Worm (Caenorhabditis elegans) whole organism, late embryonic: ENCODE results near the gene F28B1.2.

Experiments
- F13H6.1 ChIP-seq: sonication (generic microtip); optimal IDR thresholded peaks from 2 replicates; lab custom pipeline; 2016; ENCODE audit warnings: missing genetic modification characterization, missing compliant biosample characterization
- K02D7.2 ChIP-seq: sonication (generic microtip); optimal IDR thresholded peaks from 2 replicates; lab custom pipeline; 2017; ENCODE audit warnings: mild to moderate bottlenecking, missing genetic modification characterization, missing compliant biosample characterization
- Y22D7AL.16 ChIP-seq: sonication (generic microtip); optimal IDR thresholded peaks from 2 replicates; lab custom pipeline; 2016; ENCODE audit warnings: missing genetic modification characterization, missing compliant biosample characterization
- ceh-2 ChIP-seq: sonication (generic microtip); optimal IDR thresholded peaks from 2 replicates; lab custom pipeline; 2016; ENCODE audit warnings: missing genotype, missing genetic modification characterization, missing compliant biosample characterization
- ceh-6 ChIP-seq: fragments of 200-800 bp; sonication (Bioruptor generic); optimal IDR thresholded peaks from 2 replicates; lab custom pipeline; 2018; ENCODE audit warnings: mild to moderate bottlenecking, missing genetic modification characterization, missing compliant biosample characterization
- ceh-9 ChIP-seq: sonication (generic microtip); optimal IDR thresholded peaks from 2 replicates; lab custom pipeline; 2016; ENCODE audit warnings: mild to moderate bottlenecking, missing genetic modification characterization, inconsistent platforms, missing compliant biosample characterization
- che-1 ChIP-seq: sonication (generic microtip); optimal IDR thresholded peaks from 2 replicates; lab custom pipeline; 2016; ENCODE audit warnings: mild to moderate bottlenecking, missing genetic modification characterization, missing compliant biosample characterization
- elt-2 ChIP-seq: sonication (generic microtip); optimal IDR thresholded peaks from 2 replicates; lab custom pipeline; 2016; ENCODE audit warnings: missing genetic modification reagents, missing genetic modification characterization, missing compliant biosample characterization
- elt-4 ChIP-seq: sonication (generic microtip); optimal IDR thresholded peaks from 2 replicates; lab custom pipeline; 2016; ENCODE audit warnings: missing genetic modification characterization, missing compliant biosample characterization
- ets-4 ChIP-seq: sonication (generic microtip); optimal IDR thresholded peaks from 2 replicates; lab custom pipeline; 2016; ENCODE audit warnings: missing genetic modification characterization, missing compliant biosample characterization
- eyg-1 ChIP-seq: sonication (generic microtip); optimal IDR thresholded peaks from 2 replicates; lab custom pipeline; 2016; ENCODE audit warnings: missing genotype, missing genetic modification characterization, missing compliant biosample characterization
- fax-1 ChIP-seq: sonication (generic microtip); optimal IDR thresholded peaks from 2 replicates; lab custom pipeline; 2016; ENCODE audit warnings: missing genotype, missing genetic modification characterization, missing compliant biosample characterization
- fkh-10 ChIP-seq: fragments of 150-350 bp; optimal IDR thresholded peaks from 2 replicates; lab custom pipeline; 2014; ENCODE audit warnings: missing biosample characterization, missing genetic modification reagents, missing genetic modification characterization
- fkh-6 ChIP-seq: sonication (generic microtip); optimal IDR thresholded peaks from 2 replicates; lab custom pipeline; 2016; ENCODE audit warnings: missing genetic modification characterization, missing compliant biosample characterization
- gmeb-2 ChIP-seq: sonication (generic microtip); optimal IDR thresholded peaks from 2 replicates; lab custom pipeline; 2016; ENCODE audit warnings: missing genetic modification characterization, inconsistent platforms, missing compliant biosample characterization
- hlh-13 ChIP-seq: fragments of 200-800 bp; sonication (Bioruptor generic); optimal IDR thresholded peaks from 2 replicates; lab custom pipeline; 2018; ENCODE audit warnings: mild to moderate bottlenecking, missing genetic modification characterization, missing compliant biosample characterization
- hlh-15 ChIP-seq: sonication (generic microtip); optimal IDR thresholded peaks from 2 replicates; lab custom pipeline; 2016; ENCODE audit warnings: missing genetic modification characterization, missing compliant biosample characterization
- hlh-6 ChIP-seq: sonication (generic microtip); optimal IDR thresholded peaks from 2 replicates; lab custom pipeline; 2016; ENCODE audit warnings: missing genotype, missing genetic modification characterization, missing compliant biosample characterization
- nfya-1 ChIP-seq: sonication (generic microtip); optimal IDR thresholded peaks from 2 replicates; lab custom pipeline; 2017; ENCODE audit warnings: missing genetic modification characterization, mild to moderate bottlenecking, missing compliant biosample characterization, antibody characterized with exemption, moderate library complexity
- nhr-11 ChIP-seq: fragments of 150-350 bp; optimal IDR thresholded peaks from 2 replicates; lab custom pipeline; 2014; ENCODE audit warnings: missing biosample characterization, missing genetic modification characterization
- npax-4 ChIP-seq: sonication (generic microtip); optimal IDR thresholded peaks from 2 replicates; lab custom pipeline; 2016; ENCODE audit warnings: missing genetic modification characterization, missing compliant biosample characterization
- pag-3 ChIP-seq: sonication (generic microtip); optimal IDR thresholded peaks from 2 replicates; lab custom pipeline; 2016; ENCODE audit warnings: missing compliant biosample characterization, missing genetic modification characterization, borderline replicate concordance
- pat-9 ChIP-seq: fragments of 200-800 bp; sonication (Bioruptor generic); optimal IDR thresholded peaks from 2 replicates; lab custom pipeline; 2018; ENCODE audit warnings: mild to moderate bottlenecking, missing genetic modification characterization, moderate library complexity, missing compliant biosample characterization
- pax-1 ChIP-seq: fragments of 150-350 bp; optimal IDR thresholded peaks from 2 replicates; lab custom pipeline; 2014; ENCODE audit warnings: missing biosample characterization, missing genetic modification characterization
- pha-2 ChIP-seq: sonication (generic microtip); optimal IDR thresholded peaks from 2 replicates; lab custom pipeline; 2017; ENCODE audit warnings: mild to moderate bottlenecking, missing genetic modification characterization, missing compliant biosample characterization
- pha-4 ChIP-seq: fragments of 150-350 bp; optimal IDR thresholded peaks from 2 replicates; lab custom pipeline; 2018; ENCODE audit warnings: missing biosample characterization, missing genetic modification reagents, missing genetic modification characterization
- pqm-1 ChIP-seq: sonication (generic microtip); optimal IDR thresholded peaks from 2 replicates; lab custom pipeline; 2016; ENCODE audit warnings: missing genetic modification characterization, missing compliant biosample characterization
- ref-2 ChIP-seq: sonication (generic microtip); optimal IDR thresholded peaks from 2 replicates; lab custom pipeline; 2016; ENCODE audit warnings: missing genetic modification characterization, missing compliant biosample characterization
- rnt-1 ChIP-seq: sonication (generic microtip); optimal IDR thresholded peaks from 2 replicates; lab custom pipeline; 2016; ENCODE audit warnings: missing genetic modification characterization, missing compliant biosample characterization
- sdc-2 ChIP-seq: sonication (generic microtip); optimal IDR thresholded peaks from 2 replicates; lab custom pipeline; 2016; ENCODE audit warnings: missing genotype, missing genetic modification characterization, missing compliant biosample characterization
- sox-2 ChIP-seq: fragments of 200-800 bp; sonication (Bioruptor generic); IDR thresholded peaks from 2 replicates; pipeline ENCODE4 v1.3.6; 2022; ENCODE audit warnings: missing genetic modification reagents, missing genetic modification characterization, missing compliant biosample characterization
- sox-4 ChIP-seq: sonication (generic microtip); optimal IDR thresholded peaks from 2 replicates; lab custom pipeline; 2017; ENCODE audit warnings: mild to moderate bottlenecking, missing genetic modification characterization, inconsistent platforms, missing compliant biosample characterization
- syd-9 ChIP-seq: sonication (generic microtip); optimal IDR thresholded peaks from 2 replicates; lab custom pipeline; 2016; ENCODE audit warnings: mild to moderate bottlenecking, missing genetic modification characterization, moderate library complexity, missing compliant biosample characterization
- unc-42 ChIP-seq: sonication (generic microtip); optimal IDR thresholded peaks from 2 replicates; lab custom pipeline; 2016; ENCODE audit warnings: missing genotype, missing genetic modification characterization, missing compliant biosample characterization
- unc-86 ChIP-seq: sonication (generic microtip); optimal IDR thresholded peaks from 2 replicates; lab custom pipeline; 2016; ENCODE audit warnings: missing genetic modification characterization, missing compliant biosample characterization
- zip-5 ChIP-seq: sonication (generic microtip); optimal IDR thresholded peaks from 2 replicates; lab custom pipeline; 2016; ENCODE audit warnings: missing genetic modification characterization, missing compliant biosample characterization
- ztf-16 ChIP-seq: sonication (generic microtip); optimal IDR thresholded peaks from 2 replicates; lab custom pipeline; 2017; ENCODE audit warnings: missing genetic modification characterization, missing compliant biosample characterization

The F28B1.2 gene

ce11 chrV:17068839-17069238, 24.2 kb downstream of the F28B1.2 start, which contains the start of gene T05E12.8:
Gene T05E12.8 (plus strand): TSS chrV:17069139.
- no peak for TF ChIP-seq eyg-1
- TF ChIP-seq elt-2 (tag; lab: Kevin White, UChicago): no peak
- no peak for TF ChIP-seq nfya-1 (tag; lab: Kevin White, UChicago)
- TF ChIP-seq pha-2 (tag; lab: Kevin White, UChicago): no peak
- no peak for TF ChIP-seq F13H6.1 (tag; lab: Kevin White, UChicago)
- TF ChIP-seq pat-9 (tag; lab: Kevin White, UChicago): no peak
- no peak for TF ChIP-seq unc-42 (tag; lab: Kevin White, UChicago)
- TF ChIP-seq ceh-9 (tag; lab: Kevin White, UChicago): no peak
- TF ChIP-seq rnt-1 (tag; lab: Kevin White, UChicago): no peak
- TF ChIP-seq zip-5 (tag; lab: Kevin White, UChicago): no peak
- TF ChIP-seq hlh-6 (tag; lab: Kevin White, UChicago): no peak

- no peak for TF ChIP-seq K02D7.2
- no peak for TF ChIP-seq pha-2 (tag; lab: Kevin White, UChicago)
- no peak for TF ChIP-seq unc-86
- no peak for TF ChIP-seq ceh-9 (tag; lab: Kevin White, UChicago)
- no peak for TF ChIP-seq pha-4 (tag; lab: Kevin White, UChicago)
- no peak for TF ChIP-seq hlh-13
- no peak for TF ChIP-seq nhr-11 (tag; lab: Kevin White, UChicago)
- no peak for TF ChIP-seq ref-2 (tag; lab: Kevin White, UChicago)
- TF ChIP-seq elt-2 (tag; lab: Kevin White, UChicago): no peak
- TF ChIP-seq eyg-1: no peak
- no peak for TF ChIP-seq pat-9 (tag; lab: Kevin White, UChicago)
- TF ChIP-seq fkh-6 (tag; lab: Kevin White, UChicago): no peak
- no peak for TF ChIP-seq pag-3 (tag; lab: Kevin White, UChicago)
- no peak for TF ChIP-seq ztf-16 (tag; lab: Kevin White, UChicago)
- TF ChIP-seq fax-1 (tag; lab: Kevin White, UChicago): no peak
Measured at ce11 chrV:17071578-17071977, 27.0 kb downstream of the F28B1.2 start, which contains the start of gene srbc-14. Gene srbc-14 (minus strand): TSS chrV:17071678.

ce11 chrV:17075900-17076299, 31.3 kb downstream of the F28B1.2 start, which contains the start of gene str-125:
Gene str-125 (minus strand): TSS chrV:17076000.
- TF ChIP-seq pha-2 (tag; lab: Kevin White, UChicago): no peak
- TF ChIP-seq sdc-2: no peak
- TF ChIP-seq fkh-10 (GFP tag; lab: Kevin White, UChicago): no peak
- no peak for TF ChIP-seq ceh-6 (GFP tag; lab: Kevin White, UChicago)
- no peak for TF ChIP-seq hlh-15
- no peak for TF ChIP-seq pqm-1 (tag; lab: Kevin White, UChicago)
- TF ChIP-seq rnt-1 (tag; lab: Kevin White, UChicago): no peak
- TF ChIP-seq ztf-16 (tag; lab: Kevin White, UChicago): no peak
- no peak for TF ChIP-seq nfya-1 (tag; lab: Kevin White, UChicago)

ce11 chrV:17077889-17078288, 33.3 kb downstream of the F28B1.2 start, which contains the start of gene T05E12.3:
Gene T05E12.3 (minus strand): TSS chrV:17077989.
- TF ChIP-seq pha-4 (tag; lab: Kevin White, UChicago) (no peak), npax-4 (tag; lab: Kevin White, UChicago) (no peak), ets-4 (tag; lab: Kevin White, UChicago) (no peak), pat-9 (tag; lab: Kevin White, UChicago) (no peak)

- TF ChIP-seq ztf-16 (tag; lab: Kevin White, UChicago) (no peak), hlh-13 (no peak), pha-4 (tag; lab: Kevin White, UChicago) (no peak), sox-2 (no peak), Y22D7AL.16 (no peak), ceh-2 (tag; lab: Kevin White, UChicago) (no peak), unc-42 (tag; lab: Kevin White, UChicago) (no peak), syd-9 (tag; lab: Kevin White, UChicago) (no peak), sox-4 (tag; lab: Kevin White, UChicago) (no peak), ceh-9 (tag; lab: Kevin White, UChicago) (no peak), gmeb-2 (tag; lab: Kevin White, UChicago) (no peak), che-1 (tag; lab: Kevin White, UChicago) (no peak), elt-4 (no peak), unc-86 (no peak), pax-1 (no peak)
- TF ChIP-seq, all 69 proteins: peak for 0
Measured at ce11 chrV:17079795-17080194, 35.2 kb downstream of the F28B1.2 start, which contains the start of gene srw-20. Gene srw-20 (minus strand): TSS chrV:17079895.
